Worm (Caenorhabditis elegans) whole organism, L4/young adult: ENCODE measurements around the gene F59D12.3.

Source experiments
- dao-5 ChIP-seq: sonication (generic microtip); optimal IDR thresholded peaks from 2 replicates; lab custom pipeline; 2016; ENCODE audit warnings: missing genotype, missing genetic modification characterization, moderate library complexity, missing compliant biosample characterization
- him-1 ChIP-seq: sonication (generic microtip); optimal IDR thresholded peaks from 2 replicates; lab custom pipeline; 2016; ENCODE audit warnings: missing genotype, missing genetic modification reagents, missing genetic modification characterization, missing compliant biosample characterization

- TF ChIP-seq dao-5 (tag; lab: Kevin White, UChicago) (no peak), him-1 (tag; lab: Kevin White, UChicago) (no peak)
These were observed at the start of gene F59D12.3 for ce11 chrX:15650919-15651420.
